Worm (Caenorhabditis elegans) whole organism, early embryonic: ENCODE measurements around the gene srh-137.

Source experiments
- B0310.2 ChIP-seq: sonication (generic microtip); optimal IDR thresholded peaks from 2 replicates; lab custom pipeline; 2016; ENCODE audit warnings: mild to moderate bottlenecking, missing genetic modification characterization, missing compliant biosample characterization
- F13C5.2 ChIP-seq: sonication (generic microtip); optimal IDR thresholded peaks from 2 replicates; lab custom pipeline; 2017; ENCODE audit warnings: mild to moderate bottlenecking, missing genetic modification characterization, inconsistent platforms, missing compliant biosample characterization
- aly-1 ChIP-seq: sonication (generic microtip); optimal IDR thresholded peaks from 2 replicates; lab custom pipeline; 2016; ENCODE audit warnings: missing genetic modification characterization, missing compliant biosample characterization
- ama-1 ChIP-seq: fragments of 150-350 bp; optimal IDR thresholded peaks from 2 replicates; lab custom pipeline; 2014
- ceh-13 ChIP-seq: fragments of 200-800 bp; sonication (Bioruptor generic); optimal IDR thresholded peaks from 2 replicates; lab custom pipeline; 2018; ENCODE audit warnings: mild to moderate bottlenecking, missing genetic modification characterization, missing compliant biosample characterization
- ceh-36 ChIP-seq: sonication (generic microtip); optimal IDR thresholded peaks from 2 replicates; lab custom pipeline; 2016; ENCODE audit warnings: missing genetic modification characterization, inconsistent platforms, missing compliant biosample characterization
- ets-7 ChIP-seq: sonication (generic microtip); optimal IDR thresholded peaks from 2 replicates; lab custom pipeline; 2016; ENCODE audit warnings: missing genotype, missing genetic modification characterization, missing compliant biosample characterization
- flt-1 ChIP-seq: fragments of 200-800 bp; sonication (Bioruptor generic); IDR thresholded peaks from 2 replicates; pipeline ENCODE4 v1.3.6; 2022; ENCODE audit warnings: missing genetic modification characterization, missing compliant biosample characterization
- hmbx-1 ChIP-seq: sonication (generic microtip); optimal IDR thresholded peaks from 2 replicates; lab custom pipeline; 2016; ENCODE audit warnings: mild to moderate bottlenecking, missing genetic modification characterization, missing compliant biosample characterization
- hmg-4 ChIP-seq: fragments of 200-800 bp; sonication (Bioruptor generic); optimal IDR thresholded peaks from 2 replicates; lab custom pipeline; 2018; ENCODE audit warnings: mild to moderate bottlenecking, missing genetic modification characterization, missing compliant biosample characterization
- hnd-1 ChIP-seq: sonication (generic microtip); optimal IDR thresholded peaks from 2 replicates; lab custom pipeline; 2016; ENCODE audit warnings: missing genetic modification characterization, missing compliant biosample characterization
- pes-1 ChIP-seq: fragments of 200-800 bp; sonication (Bioruptor generic); IDR thresholded peaks from 2 replicates; pipeline ENCODE4 v1.3.6; 2022; ENCODE audit warnings: missing genetic modification reagents, missing genetic modification characterization, missing compliant biosample characterization
- scrt-1 ChIP-seq: fragments of 200-800 bp; sonication (Bioruptor generic); IDR thresholded peaks from 2 replicates; pipeline ENCODE4 v1.3.6; 2022; ENCODE audit warnings: missing genetic modification characterization, missing compliant biosample characterization
- sea-1 ChIP-seq: fragments of 200-800 bp; sonication (Bioruptor generic); conservative IDR thresholded peaks from 2 replicates; pipeline ENCODE4 v1.3.6; 2022; ENCODE audit warnings: missing genetic modification characterization, missing compliant biosample characterization
- tbx-11 ChIP-seq: fragments of 200-800 bp; sonication (Bioruptor generic); IDR thresholded peaks from 2 replicates; pipeline ENCODE4 v1.3.6; 2022; ENCODE audit warnings: missing genetic modification characterization, missing compliant biosample characterization
- tbx-37 ChIP-seq: fragments of 200-800 bp; sonication (Bioruptor generic); conservative IDR thresholded peaks from 2 replicates; pipeline ENCODE4 v1.3.6; 2022; ENCODE audit warnings: missing genetic modification reagents, missing genetic modification characterization, missing compliant biosample characterization
- tra-4 ChIP-seq: sonication (generic microtip); optimal IDR thresholded peaks from 2 replicates; lab custom pipeline; 2017; ENCODE audit warnings: missing genetic modification characterization, missing compliant biosample characterization

srh-137 gene

ce11 chrV:16716574-16716973 is at the start of gene srh-137:
srh-137 (minus strand) TSS chrV:16716674.
- no peak for TF ChIP-seq ets-7
- no peak for TF ChIP-seq hmbx-1 (tag; lab: Kevin White, UChicago)
- TF ChIP-seq hnd-1 (tag; lab: Kevin White, UChicago): no peak

- no peak for TF ChIP-seq hmg-4 (GFP tag; lab: Kevin White, UChicago)
- no peak for TF ChIP-seq ets-7
- TF ChIP-seq tbx-11 (GFP tag; lab: Robert Waterston, UW): no peak
- TF ChIP-seq pes-1 (GFP tag; lab: Robert Waterston, UW): no peak
- TF ChIP-seq ceh-13 (GFP tag; lab: Kevin White, UChicago): no peak
- TF ChIP-seq ama-1: no peak
- no peak for TF ChIP-seq B0310.2 (tag; lab: Kevin White, UChicago)
- no peak for TF ChIP-seq F13C5.2
- TF ChIP-seq hnd-1 (tag; lab: Kevin White, UChicago): no peak
- TF ChIP-seq flt-1 (GFP tag; lab: Robert Waterston, UW): no peak
- no peak for TF ChIP-seq ceh-36 (tag; lab: Kevin White, UChicago)
- TF ChIP-seq tra-4 (tag; lab: Kevin White, UChicago): no peak
- TF ChIP-seq hmbx-1 (tag; lab: Kevin White, UChicago): no peak
- TF ChIP-seq tbx-37 (GFP tag; lab: Robert Waterston, UW): no peak
Observed at ce11 chrV:16759937-16760336, 43.5 kb upstream of the srh-137 start.

ce11 chrV:16756166-16756565 is 39.7 kb upstream of the srh-137 start:
- TF ChIP-seq tra-4 (tag; lab: Kevin White, UChicago): no peak
- TF ChIP-seq scrt-1: no peak
- no peak for TF ChIP-seq ama-1
- TF ChIP-seq tbx-37 (GFP tag; lab: Robert Waterston, UW): no peak
- TF ChIP-seq hmg-4 (GFP tag; lab: Kevin White, UChicago): no peak
- TF ChIP-seq tbx-11 (GFP tag; lab: Robert Waterston, UW): no peak
- TF ChIP-seq aly-1 (tag; lab: Kevin White, UChicago): no peak
- no peak for TF ChIP-seq F13C5.2
- TF ChIP-seq hmbx-1 (tag; lab: Kevin White, UChicago): no peak

- no peak for TF ChIP-seq tra-4 (tag; lab: Kevin White, UChicago)
- no peak for TF ChIP-seq flt-1 (GFP tag; lab: Robert Waterston, UW)
- TF ChIP-seq ets-7: no peak
- TF ChIP-seq tbx-11 (GFP tag; lab: Robert Waterston, UW): no peak
- TF ChIP-seq tbx-37 (GFP tag; lab: Robert Waterston, UW): no peak
- TF ChIP-seq hmbx-1 (tag; lab: Kevin White, UChicago): no peak
- no peak for TF ChIP-seq aly-1 (tag; lab: Kevin White, UChicago)
- no peak for TF ChIP-seq hmg-4 (GFP tag; lab: Kevin White, UChicago)
- no peak for TF ChIP-seq sea-1 (GFP tag; lab: Robert Waterston, UW)
- TF ChIP-seq pes-1 (GFP tag; lab: Robert Waterston, UW): no peak
- no peak for TF ChIP-seq ceh-36 (tag; lab: Kevin White, UChicago)
- no peak for TF ChIP-seq scrt-1
- no peak for TF ChIP-seq B0310.2 (tag; lab: Kevin White, UChicago)
Observed at ce11 chrV:16752089-16753030, 35.9 kb upstream of the srh-137 start.

- no peak for TF ChIP-seq hmg-4 (GFP tag; lab: Kevin White, UChicago)
- TF ChIP-seq tra-4 (tag; lab: Kevin White, UChicago): no peak
- no peak for TF ChIP-seq ceh-36 (tag; lab: Kevin White, UChicago)
- TF ChIP-seq ceh-13 (GFP tag; lab: Kevin White, UChicago): no peak
Observed at ce11 chrV:16749473-16749872, 33.0 kb upstream of the srh-137 start.

ce11 chrV:16747031-16747672 is 30.7 kb upstream of the srh-137 start, which contains the start of gene dkf-2:
dkf-2 (plus strand) TSS chrV:16747622.
- TF ChIP-seq ama-1: no peak
- no peak for TF ChIP-seq tbx-37 (GFP tag; lab: Robert Waterston, UW)
- TF ChIP-seq tbx-11 (GFP tag; lab: Robert Waterston, UW): no peak
- no peak for TF ChIP-seq F13C5.2
- TF ChIP-seq hmg-4 (GFP tag; lab: Kevin White, UChicago): no peak
- no peak for TF ChIP-seq sea-1 (GFP tag; lab: Robert Waterston, UW)
- TF ChIP-seq ets-7: no peak
- TF ChIP-seq B0310.2 (tag; lab: Kevin White, UChicago): no peak
- no peak for TF ChIP-seq hnd-1 (tag; lab: Kevin White, UChicago)
- no peak for TF ChIP-seq pes-1 (GFP tag; lab: Robert Waterston, UW)
- TF ChIP-seq ceh-13 (GFP tag; lab: Kevin White, UChicago): no peak
- TF ChIP-seq scrt-1: no peak
- no peak for TF ChIP-seq hmbx-1 (tag; lab: Kevin White, UChicago)
- no peak for TF ChIP-seq tra-4 (tag; lab: Kevin White, UChicago)

ce11 chrV:16746231-16746990 is 29.9 kb upstream of the srh-137 start, which contains the start of gene gyg-2:
gyg-2 (minus strand) TSS chrV:16746258.
- TF ChIP-seq tbx-37 (GFP tag; lab: Robert Waterston, UW) (no peak), hmbx-1 (tag; lab: Kevin White, UChicago) (no peak), F13C5.2 (no peak), sea-1 (GFP tag; lab: Robert Waterston, UW) (no peak), scrt-1 (no peak), flt-1 (GFP tag; lab: Robert Waterston, UW) (no peak), hnd-1 (tag; lab: Kevin White, UChicago) (no peak), ceh-36 (tag; lab: Kevin White, UChicago) (no peak), pes-1 (GFP tag; lab: Robert Waterston, UW) (no peak), tra-4 (tag; lab: Kevin White, UChicago) (no peak), ets-7 (no peak), ceh-13 (GFP tag; lab: Kevin White, UChicago) (no peak), ama-1 (no peak), hmg-4 (GFP tag; lab: Kevin White, UChicago) (no peak)
